Fruit fly (Drosophila melanogaster): ENCODE measurements around the gene Irk2.

Irk2 gene

dm6 chr3R:23538719-23539145, 19.5 kb upstream of the Irk2 start, which contains the start of gene Ugt303B2:
Gene Ugt303B2 (minus strand): TSS chr3R:23538908.
- TF ChIP-seq CG31627 (GFP tag; optimal IDR thresholded peaks at IDR 0.05), result no peak
- TF ChIP-seq vri (GFP tag; optimal IDR thresholded peaks at IDR 0.05), result peak; percentile 11

dm6 chr3R:23536610-23537009, 17.4 kb upstream of the Irk2 start, which contains the start of gene Ugt303B1:
Gene Ugt303B1 (minus strand): TSS chr3R:23536710.
- TF ChIP-seq dac (GFP tag; optimal IDR thresholded peaks at IDR 0.05) (no peak), CG8119 (GFP tag; IDR thresholded peaks at IDR 0.05) (no peak), pdm3 (GFP tag; optimal IDR thresholded peaks at IDR 0.05) (no peak), fd59A (GFP tag; optimal IDR thresholded peaks at IDR 0.05) (no peak), CG1621 (tag; optimal IDR thresholded peaks at IDR 0.05) (no peak), eg (GFP tag; IDR thresholded peaks at IDR 0.05) (no peak), CG11294 (GFP tag; IDR thresholded peaks at IDR 0.05) (no peak), Gug (GFP tag; IDR thresholded peaks at IDR 0.05) (no peak), CG6792 (GFP tag; optimal IDR thresholded peaks at IDR 0.05) (no peak), CG8319 (GFP tag; optimal IDR thresholded peaks at IDR 0.05) (no peak), achi (GFP tag; optimal IDR thresholded peaks at IDR 0.05) (no peak), Met (GFP tag; optimal IDR thresholded peaks at IDR 0.05) (no peak), CG8632 (GFP tag; optimal IDR thresholded peaks at IDR 0.05) (no peak), Ets21C (GFP tag; optimal IDR thresholded peaks at IDR 0.05) (no peak)

DNA sequence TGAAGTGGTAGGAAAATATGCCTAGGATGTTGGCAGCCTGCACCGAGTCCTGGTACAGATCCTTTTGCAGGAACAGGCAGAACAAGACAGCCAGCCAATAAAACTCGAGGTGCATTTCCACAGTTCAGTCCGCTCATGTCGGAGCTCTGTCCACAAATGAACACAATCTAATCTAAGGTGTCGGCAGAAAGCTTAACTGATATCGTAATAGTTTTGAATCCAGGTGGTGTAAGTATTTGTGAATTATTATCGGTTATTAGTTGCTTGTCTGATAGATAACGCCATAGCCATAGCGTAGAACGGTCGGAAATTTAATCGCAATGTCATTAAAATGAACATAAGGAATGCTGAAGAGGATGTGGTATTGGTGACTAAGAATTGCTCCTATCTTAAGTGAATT, 15.4 kb upstream of the Irk2 start, which contains the start of gene Ugt303B3:
Gene Ugt303B3, minus strand, starts transcription at position 159 of the 400 bp plus-strand sequence.
- no peak for TF ChIP-seq CG1621 (tag; optimal IDR thresholded peaks at IDR 0.05)
- TF ChIP-seq pdm3 (GFP tag; optimal IDR thresholded peaks at IDR 0.05), result no peak
- no peak for TF ChIP-seq Lpt (GFP tag; optimal IDR thresholded peaks at IDR 0.05)
- peak; percentile 19 for TF ChIP-seq fkh (GFP tag; optimal IDR thresholded peaks at IDR 0.05)

DNA sequence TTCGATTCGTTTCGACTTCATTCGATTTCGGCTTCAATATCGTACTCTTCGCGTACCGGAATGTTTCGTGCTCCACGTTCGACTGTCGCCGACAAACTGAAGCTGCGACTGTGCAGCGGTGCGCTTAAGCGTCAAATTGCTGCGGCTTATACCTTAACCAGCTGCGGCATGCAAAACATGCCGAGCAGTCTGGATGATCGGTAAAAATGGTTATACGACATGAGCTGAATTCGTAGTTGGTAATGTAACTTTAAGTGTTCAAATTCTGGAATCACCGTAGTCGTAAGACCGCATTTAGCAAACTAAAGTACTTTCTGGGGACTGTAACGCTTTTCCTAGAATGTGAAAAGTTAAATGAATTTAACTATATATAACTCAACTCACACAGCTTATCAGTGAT, 11.6 kb upstream of the Irk2 start, which contains the start of gene CG10175:
Gene CG10175, minus strand, starts transcription at position 101 of the 400 bp plus-strand sequence.
- TF ChIP-seq CG11902 (GFP tag; optimal IDR thresholded peaks at IDR 0.05), result no peak
- TF ChIP-seq CG32006 (GFP tag; optimal IDR thresholded peaks at IDR 0.05), result peak; percentile 16
- TF ChIP-seq eg (GFP tag; IDR thresholded peaks at IDR 0.05), result no peak; the same call in 2 of the 3 replicates
- no peak for TF ChIP-seq ss (GFP tag; optimal IDR thresholded peaks at IDR 0.05)
- peak; percentile 62 for TF ChIP-seq Eip78C (GFP tag)
- TF ChIP-seq CG3919 (GFP tag; optimal IDR thresholded peaks at IDR 0.05), result no peak
- no peak for TF ChIP-seq salr (GFP tag; optimal IDR thresholded peaks at IDR 0.05)
- TF ChIP-seq CG6808 (GFP tag; optimal IDR thresholded peaks at IDR 0.05), result no peak

- TF ChIP-seq ss (GFP tag; optimal IDR thresholded peaks at IDR 0.05) (no peak), CG6854 (GFP tag; optimal IDR thresholded peaks at IDR 0.05) (no peak), esn (GFP tag; optimal IDR thresholded peaks at IDR 0.05) (no peak), dsx (GFP tag; optimal IDR thresholded peaks at IDR 0.05; ENCODE audit: poor library complexity, severe bottlenecking) (no peak), Lpt (GFP tag; optimal IDR thresholded peaks at IDR 0.05) (peak; percentile 26), fkh (GFP tag; optimal IDR thresholded peaks at IDR 0.05) (no peak), Hr4 (GFP tag; optimal IDR thresholded peaks at IDR 0.05) (peak; percentile 73), vri (GFP tag; optimal IDR thresholded peaks at IDR 0.05) (no peak), Hr38 (GFP tag; optimal IDR thresholded peaks at IDR 0.05) (no peak), CG10669 (GFP tag; optimal IDR thresholded peaks at IDR 0.05) (no peak), acj6 (GFP tag; optimal IDR thresholded peaks at IDR 0.05) (no peak), fd59A (GFP tag; optimal IDR thresholded peaks at IDR 0.05) (no peak), CG11762 (GFP tag; optimal IDR thresholded peaks at IDR 0.05; ENCODE audit: insufficient read depth) (no peak), Eip78C (GFP tag) (peak; percentile 56), Eip93F (GFP tag; optimal IDR thresholded peaks at IDR 0.05) (no peak), Eip75B (GFP tag; optimal IDR thresholded peaks at IDR 0.05) (no peak), CG6163 (GFP tag; IDR thresholded peaks at IDR 0.05) (no peak), CG4318 (GFP tag; optimal IDR thresholded peaks at IDR 0.05) (no peak), svp (GFP tag) (no peak), CG15336 (GFP tag; IDR thresholded peaks at IDR 0.05) (peak; percentile 77), CG8632 (GFP tag; optimal IDR thresholded peaks at IDR 0.05) (no peak), CG3032 (tag; optimal IDR thresholded peaks at IDR 0.05) (no peak), achi (GFP tag; optimal IDR thresholded peaks at IDR 0.05) (no peak), CG6808 (GFP tag; optimal IDR thresholded peaks at IDR 0.05) (no peak), CG8319 (GFP tag; optimal IDR thresholded peaks at IDR 0.05) (no peak), pdm3 (GFP tag; optimal IDR thresholded peaks at IDR 0.05) (peak; percentile 26), Sox102F (GFP tag; optimal IDR thresholded peaks at IDR 0.05) (no peak), CG11294 (GFP tag; IDR thresholded peaks at IDR 0.05) (0 out of 2 replicates have a peak, but pooled peaks have one; percentile 23), OdsH (GFP tag; optimal IDR thresholded peaks at IDR 0.05) (peak; percentile 22), CG32006 (GFP tag; optimal IDR thresholded peaks at IDR 0.05) (peak; percentile 69)
These were observed 8.2 kb upstream of the Irk2 start for dm6 chr3R:23527396-23527795.
